Worm (Caenorhabditis elegans): Measurements from ENCODE around the gene ZK1307.3.

The ZK1307.3 gene

ce11 chrII:9644438-9644837, 8.4 kb downstream of the ZK1307.3 start, which contains the start of gene fzr-1:
fzr-1 (minus strand) TSS chrII:9644466.
- no peak for TF ChIP-seq ceh-28 (tag; optimal IDR thresholded peaks at IDR 0.05)
- no peak for TF ChIP-seq ztf-11 (tag; optimal IDR thresholded peaks at IDR 0.05)
- TF ChIP-seq mes-2 (tag; optimal IDR thresholded peaks at IDR 0.05; ENCODE audit: poor library complexity, severe bottlenecking) = no peak
- no peak for TF ChIP-seq pha-4 (GFP tag; IDR thresholded peaks at IDR 0.05)
- TF ChIP-seq pha-4 (tag; optimal IDR thresholded peaks at IDR 0.05) = no peak
- TF ChIP-seq T20F7.1 (GFP tag; optimal IDR thresholded peaks at IDR 0.05) = no peak
- no peak for TF ChIP-seq nhr-10 (tag; optimal IDR thresholded peaks at IDR 0.05)
- TF ChIP-seq nhr-28 (tag; optimal IDR thresholded peaks at IDR 0.05) = peak; percentile 50
- TF ChIP-seq daf-19 (GFP tag; conservative IDR thresholded peaks at IDR 0.05) = no peak
- TF ChIP-seq saeg-2 (GFP tag; IDR thresholded peaks at IDR 0.05) = no peak
- TF ChIP-seq unc-130 (GFP tag; optimal IDR thresholded peaks at IDR 0.05) = no peak
- no peak for TF ChIP-seq daf-8 (GFP tag; IDR thresholded peaks at IDR 0.05)
- TF ChIP-seq duxl-1 (tag; optimal IDR thresholded peaks at IDR 0.05; ENCODE audit: poor library complexity) = no peak
- TF ChIP-seq nhr-48 (tag; optimal IDR thresholded peaks at IDR 0.05) = no peak
- TF ChIP-seq lim-7 (GFP tag; IDR thresholded peaks at IDR 0.05) = no peak
- no peak for TF ChIP-seq daf-16 (GFP tag; optimal IDR thresholded peaks at IDR 0.05)
- TF ChIP-seq daf-16 (tag; optimal IDR thresholded peaks at IDR 0.05) = peak; percentile 16

DNA sequence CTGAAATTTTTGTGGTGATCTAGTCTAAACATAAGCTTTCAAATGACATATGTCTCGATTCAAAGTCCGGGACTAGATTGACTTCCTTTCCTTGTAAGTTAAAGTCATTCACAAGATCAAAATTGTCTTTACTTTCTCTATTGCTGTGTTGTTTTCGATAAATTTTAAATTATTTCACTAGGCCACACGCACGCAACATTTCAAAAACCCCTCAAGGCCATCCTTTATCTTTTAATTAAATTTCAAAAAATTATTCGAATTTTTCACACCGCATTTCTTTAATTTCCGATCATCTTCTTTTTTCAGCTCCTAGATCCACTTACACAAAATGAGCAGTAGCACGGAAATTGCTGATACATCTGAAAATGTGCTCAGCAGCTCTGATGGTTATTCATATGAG, 16.5 kb downstream of the ZK1307.3 start, which contains the start of gene ZK1307.7:
TSS of gene ZK1307.7 (plus strand) at position 301 of the 400 bp plus-strand sequence.
- TF ChIP-seq pqm-1 (tag; optimal IDR thresholded peaks at IDR 0.05) (no peak), daf-12 (tag; optimal IDR thresholded peaks at IDR 0.05) (no peak), spr-1 (tag; optimal IDR thresholded peaks at IDR 0.05) (no peak), madf-9 (GFP tag; conservative IDR thresholded peaks at IDR 0.05) (no peak), pha-4 (GFP tag; IDR thresholded peaks at IDR 0.05) (no peak), pha-4 (tag; optimal IDR thresholded peaks at IDR 0.05) (no peak), F49E8.2 (tag; optimal IDR thresholded peaks at IDR 0.05; ENCODE audit: borderline replicate concordance) (no peak), arid-1 (GFP tag; conservative IDR thresholded peaks at IDR 0.05) (no peak), nhr-102 (tag; optimal IDR thresholded peaks at IDR 0.05) (no peak), Y75B8A.6 (GFP tag; IDR thresholded peaks at IDR 0.05) (no peak), hmg-1.1 (GFP tag; IDR thresholded peaks at IDR 0.05) (no peak), lsy-2 (tag; optimal IDR thresholded peaks at IDR 0.05) (no peak), ZK546.5 (tag; optimal IDR thresholded peaks at IDR 0.05) (no peak), hlh-11 (tag; optimal IDR thresholded peaks at IDR 0.05) (no peak), daf-8 (GFP tag; IDR thresholded peaks at IDR 0.05) (no peak), skn-1 (tag; optimal IDR thresholded peaks at IDR 0.05) (no peak), nhr-237 (tag; optimal IDR thresholded peaks at IDR 0.05) (no peak)

DNA sequence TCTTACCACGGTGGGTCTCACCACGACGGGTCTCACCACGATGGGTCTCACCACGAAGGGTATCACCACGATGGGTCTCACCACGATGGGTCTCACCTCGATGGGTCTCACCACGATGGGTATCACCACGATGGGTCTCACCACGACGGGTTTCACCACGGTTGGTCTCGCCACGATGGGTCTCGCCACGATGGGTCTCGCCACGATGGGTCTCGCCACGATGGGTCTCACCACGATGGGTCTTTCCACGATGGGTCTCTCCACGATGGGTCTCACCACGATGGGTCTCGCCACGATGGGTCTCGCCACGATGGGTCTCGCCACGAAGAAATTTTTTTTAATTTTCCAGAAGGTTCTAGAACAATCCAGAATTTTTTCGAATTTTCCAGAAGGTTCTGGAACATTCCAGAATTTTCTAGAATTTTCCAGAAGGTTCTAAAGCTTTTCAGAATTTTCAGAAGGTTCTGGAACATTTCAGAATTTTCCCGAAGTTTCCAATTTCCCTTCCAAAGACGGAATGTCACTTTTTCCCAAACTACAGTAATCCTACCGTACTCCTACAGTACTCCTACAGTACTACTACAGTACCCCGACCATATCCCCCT, 18.8 kb downstream of the ZK1307.3 start:
- TF ChIP-seq set-16 (GFP tag; IDR thresholded peaks at IDR 0.05) (peak; percentile 80), egl-43 (GFP tag; IDR thresholded peaks at IDR 0.05) (peak; percentile 52; the same call in 1 of the 2 replicates)

- TF ChIP-seq mep-1 (tag; optimal IDR thresholded peaks at IDR 0.05) (no peak), unc-62 (GFP tag; optimal IDR thresholded peaks at IDR 0.05 in 1 of 2) (peak in 1 of 2 experiments; percentile 94), unc-62 (tag; optimal IDR thresholded peaks at IDR 0.05) (no peak)
Observed at ce11 chrII:9625930-9626329, 26.9 kb downstream of the ZK1307.3 start.

Data from whole organism, L4 larva.